Fruit fly (Drosophila melanogaster) whole organism, embryonic: Measurements from ENCODE around the gene Zn72D.
A peak's percentile ranks its signal among the peaks of the same experiment; 100 is the strongest.

Source experiments
- Adf1 ChIP-seq: fragments of 200-800 bp; sonication (Bioruptor generic); IDR thresholded peaks from 2 replicates; pipeline ENCODE4 v1.3.6; 2022; ENCODE audit warnings: missing biosample characterization, missing genetic modification characterization
- Atf-2 ChIP-seq: fragments of 200-800 bp; sonication (Bioruptor generic); optimal IDR thresholded peaks from 2 replicates; lab custom pipeline; 2016; ENCODE audit warnings: missing biosample characterization, missing genetic modification characterization
- CG10321 ChIP-seq: fragments of 200-800 bp; sonication (Bioruptor generic); IDR thresholded peaks from 2 replicates; pipeline ENCODE4 v1.3.6; 2022; ENCODE audit warnings: missing biosample characterization, missing genetic modification characterization
- CG10959 ChIP-seq: fragments of 200-800 bp; sonication (Bioruptor generic); IDR thresholded peaks from 2 replicates; pipeline ENCODE4 v1.3.6; 2022; ENCODE audit warnings: missing biosample characterization, missing genetic modification characterization
- CG11398 ChIP-seq: fragments of 200-800 bp; sonication (Bioruptor generic); optimal IDR thresholded peaks from 2 replicates; lab custom pipeline; 2016; ENCODE audit warnings: missing biosample characterization, missing genetic modification characterization
- CG11696 ChIP-seq: fragments of 200-800 bp; sonication (Bioruptor generic); IDR thresholded peaks from 2 replicates; pipeline ENCODE4 v1.3.6; 2022; ENCODE audit warnings: missing biosample characterization, missing genetic modification characterization
- CG12219 ChIP-seq: fragments of 200-800 bp; sonication (Bioruptor generic); optimal IDR thresholded peaks from 3 replicates; lab custom pipeline; 2018; ENCODE audit warnings: missing biosample characterization, mild to moderate bottlenecking, missing genetic modification characterization
- CG12236 ChIP-seq: fragments of 200-800 bp; sonication (Bioruptor generic); optimal IDR thresholded peaks from 2 replicates; lab custom pipeline; 2016; ENCODE audit warnings: missing biosample characterization, missing genetic modification characterization
- CG14667 ChIP-seq: fragments of 200-800 bp; sonication (Bioruptor generic); IDR thresholded peaks from 2 replicates; pipeline ENCODE4 v1.3.6; 2022; ENCODE audit warnings: missing biosample characterization, missing genetic modification characterization
- CG15601 ChIP-seq: fragments of 200-800 bp; sonication (Bioruptor generic); optimal IDR thresholded peaks from 3 replicates; lab custom pipeline; 2019; ENCODE audit warnings: missing biosample characterization, mild to moderate bottlenecking, missing genetic modification characterization, moderate library complexity
- CG16815 ChIP-seq: fragments of 200-800 bp; sonication (Bioruptor generic); optimal IDR thresholded peaks from 3 replicates; lab custom pipeline; 2017; ENCODE audit warnings: missing biosample characterization, mild to moderate bottlenecking, missing genetic modification characterization
- CG1792 ChIP-seq: fragments of 200-800 bp; sonication (Bioruptor generic); optimal IDR thresholded peaks from 2 replicates; lab custom pipeline; 2016; ENCODE audit warnings: missing biosample characterization, missing genetic modification characterization
- CG2199 ChIP-seq: fragments of 200-800 bp; sonication (Bioruptor generic); IDR thresholded peaks from 3 replicates; pipeline ENCODE4 v1.3.6; 2022; ENCODE audit warnings: missing biosample characterization, missing genetic modification characterization
- CG3065 ChIP-seq: fragments of 200-800 bp; sonication (Bioruptor generic); optimal IDR thresholded peaks from 2 replicates; lab custom pipeline; 2016; ENCODE audit warnings: missing biosample characterization, missing genetic modification characterization
- CG32772 ChIP-seq: fragments of 200-800 bp; sonication (Bioruptor generic); IDR thresholded peaks from 2 replicates; pipeline ENCODE4 v1.3.6; 2022; ENCODE audit warnings: missing biosample characterization, missing genetic modification characterization
- CG3281 ChIP-seq: fragments of 200-800 bp; sonication (Bioruptor generic); optimal IDR thresholded peaks from 3 replicates; lab custom pipeline; 2017; ENCODE audit warnings: missing biosample characterization, mild to moderate bottlenecking, missing genetic modification characterization
- CG34376 ChIP-seq: fragments of 200-800 bp; sonication (Bioruptor generic); optimal IDR thresholded peaks from 2 replicates; lab custom pipeline; 2018; ENCODE audit warnings: missing biosample characterization, mild to moderate bottlenecking, missing genetic modification characterization
- CG43689 ChIP-seq: fragments of 200-800 bp; sonication (Bioruptor generic); IDR thresholded peaks from 2 replicates; pipeline ENCODE4 v1.3.6; 2022; ENCODE audit warnings: missing biosample characterization, missing genetic modification characterization
- CG4424 ChIP-seq: fragments of 200-800 bp; sonication (Bioruptor generic); optimal IDR thresholded peaks from 3 replicates; lab custom pipeline; 2016; ENCODE audit warnings: missing biosample characterization, missing genetic modification characterization
- CG4820 ChIP-seq: fragments of 200-800 bp; sonication (Bioruptor generic); optimal IDR thresholded peaks from 3 replicates; lab custom pipeline; 2016; ENCODE audit warnings: missing biosample characterization, missing genetic modification characterization
- CG6689 ChIP-seq: fragments of 200-800 bp; sonication (Bioruptor generic); IDR thresholded peaks from 2 replicates; pipeline ENCODE4 v1.3.6; 2022; ENCODE audit warnings: missing biosample characterization, missing genetic modification characterization
- CG6813 ChIP-seq: fragments of 200-800 bp; sonication (Bioruptor generic); optimal IDR thresholded peaks from 2 replicates; lab custom pipeline; 2017; ENCODE audit warnings: missing biosample characterization, missing genetic modification characterization, mild to moderate bottlenecking, moderate library complexity, missing genetic modification reagents
- CG9609 ChIP-seq: fragments of 200-800 bp; sonication (Bioruptor generic); optimal IDR thresholded peaks from 3 replicates; lab custom pipeline; 2016; ENCODE audit warnings: missing biosample characterization, missing genetic modification characterization
- CG9727 ChIP-seq: fragments of 200-800 bp; sonication (Bioruptor generic); optimal IDR thresholded peaks from 3 replicates; lab custom pipeline; 2017; ENCODE audit warnings: missing biosample characterization, mild to moderate bottlenecking, missing genetic modification characterization
- CG9876 ChIP-seq: fragments of 200-800 bp; sonication (Bioruptor generic); optimal IDR thresholded peaks from 2 replicates; lab custom pipeline; 2016; ENCODE audit warnings: missing biosample characterization, missing genetic modification characterization
- HHEX ChIP-seq: fragments of 200-800 bp; sonication (Bioruptor generic); optimal IDR thresholded peaks from 3 replicates; lab custom pipeline; 2017; ENCODE audit warnings: missing biosample characterization, mild to moderate bottlenecking, missing genetic modification characterization, missing genetic modification reagents
- Hey ChIP-seq: fragments of 200-800 bp; sonication (Bioruptor generic); optimal IDR thresholded peaks from 3 replicates; lab custom pipeline; 2018; ENCODE audit warnings: missing biosample characterization, mild to moderate bottlenecking, missing genetic modification characterization
- Nf-YC ChIP-seq: fragments of 200-800 bp; optimal IDR thresholded peaks from 3 replicates; lab custom pipeline; 2019; ENCODE audit warnings: missing biosample characterization, mild to moderate bottlenecking, missing genetic modification characterization, moderate library complexity
- Six4 ChIP-seq: fragments of 200-800 bp; sonication (Bioruptor generic); optimal IDR thresholded peaks from 2 replicates; lab custom pipeline; 2016; ENCODE audit warnings: missing biosample characterization, missing genetic modification characterization
- Taf1 ChIP-seq: fragments of 200-800 bp; sonication (Bioruptor generic); IDR thresholded peaks from 2 replicates; pipeline ENCODE4 v1.3.6; 2022; ENCODE audit warnings: missing biosample characterization, missing genetic modification characterization
- ac ChIP-seq: fragments of 200-800 bp; sonication (Bioruptor generic); optimal IDR thresholded peaks from 3 replicates; lab custom pipeline; 2017; ENCODE audit warnings: missing biosample characterization, mild to moderate bottlenecking, missing genetic modification characterization
- ase ChIP-seq: fragments of 200-800 bp; sonication (Bioruptor generic); IDR thresholded peaks from 3 replicates; pipeline ENCODE4 v1.3.6; 2022; ENCODE audit warnings: missing biosample characterization, missing genetic modification characterization
- btn ChIP-seq: fragments of 200-800 bp; sonication (Bioruptor generic); optimal IDR thresholded peaks from 2 replicates; lab custom pipeline; 2016; ENCODE audit warnings: missing biosample characterization, missing genetic modification characterization
- crc ChIP-seq: fragments of 200-800 bp; sonication (Bioruptor generic); optimal IDR thresholded peaks from 2 replicates; lab custom pipeline; 2016; ENCODE audit warnings: missing biosample characterization, missing genetic modification characterization
- dysf ChIP-seq: fragments of 200-800 bp; sonication (Bioruptor generic); IDR thresholded peaks from 3 replicates; pipeline ENCODE4 v1.3.6; 2022; ENCODE audit warnings: missing biosample characterization, missing genetic modification characterization
- gt ChIP-seq: fragments of 200-800 bp; sonication (Bioruptor generic); IDR thresholded peaks from 2 replicates; pipeline ENCODE4 v1.3.6; 2022; ENCODE audit warnings: missing biosample characterization, missing genetic modification characterization
- hkb ChIP-seq, 2 experiments: fragments of 200-800 bp in 1 of 2; fragments of >200 bp in 1 of 2; sonication (Bioruptor generic) in 1 of 2; IDR thresholded peaks in 1 of 2; optimal IDR thresholded peaks in 1 of 2; 2 replicates each; pipeline versions ENCODE4 v1.3.6 to Lab custom; 2017 to 2022; ENCODE audit warnings: missing biosample characterization in 1 of 2, missing genetic modification characterization in 1 of 2
- insv ChIP-seq, 2 experiments: fragments of 200-800 bp; sonication (Bioruptor generic); optimal IDR thresholded peaks; 3 replicates each; lab custom pipeline; 2016 to 2018; ENCODE audit warnings: missing biosample characterization in 2 of 2, missing genetic modification characterization in 2 of 2
- kni ChIP-seq: fragments of 200-800 bp; sonication (Bioruptor generic); optimal IDR thresholded peaks from 3 replicates; lab custom pipeline; 2017; ENCODE audit warnings: mild to moderate bottlenecking, missing biosample characterization, missing genetic modification reagents, missing genetic modification characterization
- lab ChIP-seq: fragments of 200-800 bp; sonication (Bioruptor generic); optimal IDR thresholded peaks from 3 replicates; lab custom pipeline; 2017; ENCODE audit warnings: missing biosample characterization, missing genetic modification characterization, mild to moderate bottlenecking, moderate library complexity, missing genetic modification reagents
- nmo ChIP-seq: fragments of 200-800 bp; sonication (Bioruptor generic); optimal IDR thresholded peaks from 2 replicates; lab custom pipeline; 2018; ENCODE audit warnings: missing biosample characterization, mild to moderate bottlenecking, missing genetic modification characterization, moderate library complexity
- onecut ChIP-seq: fragments of 200-800 bp; sonication (Bioruptor generic); IDR thresholded peaks from 2 replicates; pipeline ENCODE4 v1.3.6; 2022; ENCODE audit warnings: missing biosample characterization, missing genetic modification characterization
- ro ChIP-seq: fragments of 200-800 bp; sonication (Bioruptor generic); IDR thresholded peaks from 2 replicates; pipeline ENCODE4 v1.3.6; 2022; ENCODE audit warnings: missing biosample characterization, missing genetic modification characterization
- sc ChIP-seq, 3 experiments: fragments of >200 bp in 2 of 3; fragments of 200-800 bp in 1 of 3; sonication (Bioruptor generic) in 1 of 3; optimal IDR thresholded peaks; 2 replicates in 2 of 3; 3 replicates in 1 of 3; lab custom pipeline; 2017; ENCODE audit warnings: mild to moderate bottlenecking in 1 of 3, missing biosample characterization in 1 of 3, missing genetic modification characterization in 1 of 3, missing genetic modification reagents in 1 of 3
- schlank ChIP-seq: fragments of 200-800 bp; sonication (Bioruptor generic); optimal IDR thresholded peaks from 2 replicates; lab custom pipeline; 2018; ENCODE audit warnings: missing biosample characterization, mild to moderate bottlenecking, missing genetic modification characterization
- sima ChIP-seq: fragments of 200-800 bp; sonication (Bioruptor generic); optimal IDR thresholded peaks from 2 replicates; lab custom pipeline; 2016; ENCODE audit warnings: missing biosample characterization, missing genetic modification characterization
- slp2 ChIP-seq: fragments of 200-800 bp; sonication (Bioruptor generic); optimal IDR thresholded peaks from 2 replicates; lab custom pipeline; 2016; ENCODE audit warnings: missing biosample characterization, missing genetic modification characterization
- sqz ChIP-seq: fragments of 200-800 bp; sonication (Bioruptor generic); optimal IDR thresholded peaks from 3 replicates; lab custom pipeline; 2018; ENCODE audit warnings: missing biosample characterization, mild to moderate bottlenecking, missing genetic modification characterization
- toy ChIP-seq: fragments of 200-800 bp; sonication (Bioruptor generic); IDR thresholded peaks from 2 replicates; pipeline ENCODE4 v1.3.6; 2022; ENCODE audit warnings: missing biosample characterization, missing genetic modification characterization
- vfl ChIP-seq: fragments of 200-800 bp; sonication (Bioruptor generic); optimal IDR thresholded peaks from 2 replicates; lab custom pipeline; 2016; ENCODE audit warnings: missing biosample characterization, missing genetic modification characterization
- zfh1 ChIP-seq: fragments of 200-800 bp; sonication (Bioruptor generic); IDR thresholded peaks from 3 replicates; pipeline ENCODE4 v1.3.6; 2022; ENCODE audit warnings: missing biosample characterization, missing genetic modification characterization

Gene Zn72D

dm6 chr3L:16105528-16105927 is 6.9 kb downstream of the Zn72D start, which contains the start of the genes IntS9 and CG43295 (continued):
- TF ChIP-seq nmo = peak; percentile 75
- TF ChIP-seq CG3281 (GFP tag; lab: Kevin White, UChicago) = peak; percentile 72
- TF ChIP-seq onecut = peak; percentile 47
- no peak for TF ChIP-seq sc (optimal IDR thresholded peaks at IDR 0.05; lab: Kevin White, UChicago)
- peak; percentile 55 for TF ChIP-seq sc (GFP tag; optimal IDR thresholded peaks at IDR 0.05; lab: Kevin White, UChicago)
- peak; percentile 77 for TF ChIP-seq crc (GFP tag; lab: Kevin White, UChicago)
- TF ChIP-seq Six4 (GFP tag; lab: Kevin White, UChicago) = peak; percentile 82
- peak; percentile 66 for TF ChIP-seq Taf1 (GFP tag; lab: Robert Waterston, UW)
- peak; percentile 65 for TF ChIP-seq CG11696 (GFP tag; lab: Robert Waterston, UW)
- no peak for TF ChIP-seq Nf-YC (tag; lab: Kevin White, UChicago)
- peak; percentile 25 for TF ChIP-seq sima
- peak; percentile 74; the same call in 2 of the 3 replicates for TF ChIP-seq CG2199 (GFP tag; lab: Robert Waterston, UW)
- TF ChIP-seq CG14667 = peak; percentile 66
- TF ChIP-seq CG4820 (GFP tag; lab: Kevin White, UChicago) = peak; percentile 85
- no peak for TF ChIP-seq hkb (optimal IDR thresholded peaks at IDR 0.05; lab: Kevin White, UChicago)
- peak; percentile 89 for TF ChIP-seq hkb (GFP tag; IDR thresholded peaks at IDR 0.05; lab: Robert Waterston, UW)
- TF ChIP-seq ro = no peak
- no peak for TF ChIP-seq CG15601
- peak; percentile 90 for TF ChIP-seq zfh1 (GFP tag; lab: Robert Waterston, UW)
- peak; percentile 79 for TF ChIP-seq ase
- TF ChIP-seq Hey (tag; lab: Kevin White, UChicago) = no peak
- TF ChIP-seq CG12219 = peak; percentile 69
- peak; percentile 80 for TF ChIP-seq btn (GFP tag; lab: Kevin White, UChicago)
- no peak for TF ChIP-seq kni
- peak; percentile 81 for TF ChIP-seq slp2 (GFP tag; lab: Kevin White, UChicago)
- TF ChIP-seq ac (GFP tag; lab: Kevin White, UChicago) = peak; percentile 7
- TF ChIP-seq CG10959 (GFP tag; lab: Robert Waterston, UW) = peak; percentile 85
- TF ChIP-seq Adf1 (GFP tag; lab: Robert Waterston, UW) = no peak; the same call in 1 of the 2 replicates
- peak; percentile 56 for TF ChIP-seq schlank (tag; lab: Kevin White, UChicago)
- peak; percentile 79 for TF ChIP-seq vfl (GFP tag; lab: Kevin White, UChicago)
- TF ChIP-seq dysf (GFP tag; lab: Robert Waterston, UW) = peak; percentile 73
- peak; percentile 68 for TF ChIP-seq CG9876 (GFP tag; lab: Kevin White, UChicago)
- TF ChIP-seq gt (GFP tag; lab: Robert Waterston, UW) = peak; percentile 45
- TF ChIP-seq CG32772 = peak; percentile 77
- peak; percentile 35 for TF ChIP-seq CG34376
- TF ChIP-seq sqz (GFP tag; lab: Kevin White, UChicago) = no peak
- peak; percentile 65 for TF ChIP-seq CG16815 (GFP tag; lab: Kevin White, UChicago)
- peak; percentile 85 for TF ChIP-seq CG9609
- TF ChIP-seq CG43689 (GFP tag; lab: Robert Waterston, UW) = peak; percentile 53
- no peak for TF ChIP-seq toy (GFP tag; lab: Robert Waterston, UW)
- peak; percentile 81 for TF ChIP-seq CG11398 (GFP tag; lab: Kevin White, UChicago)
- peak; percentile 82 for TF ChIP-seq Atf-2 (GFP tag; lab: Kevin White, UChicago)
- TF ChIP-seq CG1792 = peak; percentile 69
- TF ChIP-seq CG12236 = peak; percentile 72
- no peak for TF ChIP-seq insv (GFP tag; optimal IDR thresholded peaks at IDR 0.05; lab: Kevin White, UChicago)
- TF ChIP-seq CG4424 = peak; percentile 87
- no peak for TF ChIP-seq lab (GFP tag; lab: Kevin White, UChicago)
- TF ChIP-seq CG6689 (GFP tag; lab: Robert Waterston, UW) = peak; percentile 88
- TF ChIP-seq CG3065 (GFP tag; lab: Kevin White, UChicago) = peak; percentile 75
- TF ChIP-seq CG10321 = peak; percentile 64
- TF ChIP-seq HHEX (GFP tag; lab: Kevin White, UChicago) = peak; percentile 72
- TF ChIP-seq CG6813 = peak; percentile 68
- peak; percentile 78 for TF ChIP-seq CG9727 (GFP tag; lab: Kevin White, UChicago)
